Worm (Caenorhabditis elegans) whole organism, L4 larva: ENCODE results near the gene ZK809.8.
A peak's percentile ranks its signal among the peaks of the same experiment; 100 is the strongest.

Source experiments
- lim-7 ChIP-seq: fragments of 200-800 bp; sonication (Bioruptor generic); IDR thresholded peaks from 2 replicates; pipeline ENCODE4 v1.3.6; 2022; ENCODE audit warnings: missing genetic modification characterization, missing compliant biosample characterization
- madf-9 ChIP-seq: fragments of 200-800 bp; sonication (Bioruptor generic); conservative IDR thresholded peaks from 2 replicates; pipeline ENCODE4 v1.3.6; 2022; ENCODE audit warnings: missing genetic modification reagents, missing genetic modification characterization, missing compliant biosample characterization
- mxl-2 ChIP-seq: fragments of 200-800 bp; sonication (Bioruptor generic); conservative IDR thresholded peaks from 2 replicates; pipeline ENCODE4 v1.3.6; 2022; ENCODE audit warnings: missing genetic modification reagents, missing genetic modification characterization, missing compliant biosample characterization
- nhr-11 ChIP-seq: fragments of 150-350 bp; optimal IDR thresholded peaks from 2 replicates; lab custom pipeline; 2014; ENCODE audit warnings: missing biosample characterization, missing genetic modification characterization
- zag-1 ChIP-seq: fragments of 150-350 bp; optimal IDR thresholded peaks from 2 replicates; lab custom pipeline; 2014; ENCODE audit warnings: missing biosample characterization, missing genetic modification characterization

ce11 chrIV:11635437-11636408 is 13.1 kb downstream of the ZK809.8 start, which contains the start of gene mars-1:
- TF ChIP-seq lim-7 = no peak
- TF ChIP-seq mxl-2 = no peak
- TF ChIP-seq zag-1 = no peak
- peak; percentile 66 for TF ChIP-seq nhr-11 (tag; lab: Kevin White, UChicago)
- TF ChIP-seq madf-9 = no peak
